Worm (Caenorhabditis elegans): ENCODE results near the gene Y2H9A.6.
A peak's percentile ranks its signal among the peaks of the same experiment; 100 is the strongest.

The Y2H9A.6 gene

DNA sequence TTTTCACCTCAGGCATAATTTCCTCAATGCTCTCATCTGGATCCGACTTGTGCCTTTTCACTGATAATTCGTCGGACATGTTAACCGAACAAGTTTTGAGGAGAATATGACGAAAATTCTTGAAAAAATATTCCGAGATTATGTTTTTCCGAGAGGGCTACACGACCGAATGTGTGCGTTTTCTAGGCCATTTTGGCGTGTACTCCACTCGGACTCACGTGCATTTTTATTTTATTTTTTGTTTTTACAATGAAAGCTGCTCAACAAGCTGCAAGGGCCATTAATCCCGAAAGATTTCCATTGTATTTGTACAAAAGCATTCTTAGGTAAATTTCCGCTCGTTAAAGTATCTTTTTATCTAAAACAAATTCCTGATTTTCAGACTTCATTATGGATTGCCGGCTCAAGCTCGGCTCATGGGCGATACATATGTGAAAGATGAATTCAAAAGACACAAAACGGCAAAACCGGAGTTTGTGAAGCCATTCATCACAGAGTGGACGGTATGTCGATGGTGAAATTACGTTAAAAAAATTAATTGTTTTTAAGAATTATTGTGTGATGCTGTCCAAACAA is 24.6 kb downstream of the Y2H9A.6 start, which contains the start of the genes F25H9.6 and F25H9.7 (continued):
- TF ChIP-seq lim-6 (tag; optimal IDR thresholded peaks at IDR 0.05), result peak; percentile 86
- no peak for TF ChIP-seq T23F11.4 (GFP tag; optimal IDR thresholded peaks at IDR 0.05)
- peak; percentile 80 for TF ChIP-seq F13H6.1 (tag; optimal IDR thresholded peaks at IDR 0.05)
- peak; percentile 91 for TF ChIP-seq zip-5 (tag; optimal IDR thresholded peaks at IDR 0.05)
- no peak for TF ChIP-seq ceh-45 (GFP tag; IDR thresholded peaks at IDR 0.05)
- peak; percentile 88 for TF ChIP-seq rnt-1 (tag; optimal IDR thresholded peaks at IDR 0.05)
- peak; percentile 98 for TF ChIP-seq C08G9.2 (tag; optimal IDR thresholded peaks at IDR 0.05)

DNA sequence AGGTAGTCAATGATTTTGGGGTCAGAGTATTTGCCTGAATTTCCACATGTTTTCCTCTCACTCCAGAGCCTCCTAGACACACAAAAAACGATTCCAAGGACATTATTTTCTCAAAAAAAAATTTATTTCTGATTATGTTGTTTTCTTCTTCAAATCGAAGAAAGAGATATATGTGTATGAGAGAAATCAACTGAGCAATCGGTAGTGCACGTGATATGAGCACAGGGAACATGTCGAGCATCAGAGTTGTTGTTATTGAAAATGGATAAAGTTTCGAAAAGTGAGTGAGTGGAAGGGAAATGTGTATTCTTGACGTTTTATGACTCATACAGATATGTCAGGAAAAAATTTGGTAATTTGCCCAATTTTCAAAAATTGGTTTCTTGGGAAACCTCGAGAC is 28.4 kb downstream of the Y2H9A.6 start:
- TF ChIP-seq pqm-1 (tag; optimal IDR thresholded peaks at IDR 0.05), result no peak
- no peak for TF ChIP-seq pha-2 (tag; optimal IDR thresholded peaks at IDR 0.05)
- no peak for TF ChIP-seq F13H6.1 (tag; optimal IDR thresholded peaks at IDR 0.05)
- no peak for TF ChIP-seq ceh-14 (tag; optimal IDR thresholded peaks at IDR 0.05)
- no peak for TF ChIP-seq eyg-1 (tag; optimal IDR thresholded peaks at IDR 0.05)
- TF ChIP-seq hlh-13 (GFP tag; optimal IDR thresholded peaks at IDR 0.05), result no peak
- no peak for TF ChIP-seq ttx-3 (tag; optimal IDR thresholded peaks at IDR 0.05)
- no peak for TF ChIP-seq fax-1 (tag; optimal IDR thresholded peaks at IDR 0.05)
- TF ChIP-seq T23F11.4 (GFP tag; optimal IDR thresholded peaks at IDR 0.05), result no peak
- TF ChIP-seq ahr-1 (tag; optimal IDR thresholded peaks at IDR 0.05), result no peak
- no peak for TF ChIP-seq nhr-232 (tag; optimal IDR thresholded peaks at IDR 0.05)
- no peak for TF ChIP-seq Y22D7AL.16 (tag; optimal IDR thresholded peaks at IDR 0.05)
- no peak for TF ChIP-seq ceh-9 (tag; optimal IDR thresholded peaks at IDR 0.05)
- TF ChIP-seq mec-3 (tag; optimal IDR thresholded peaks at IDR 0.05; ENCODE audit: borderline replicate concordance), result no peak
- TF ChIP-seq sox-4 (tag; optimal IDR thresholded peaks at IDR 0.05), result no peak
- no peak for TF ChIP-seq unc-3 (GFP tag; conservative IDR thresholded peaks at IDR 0.05)
- no peak for TF ChIP-seq unc-3 (tag; optimal IDR thresholded peaks at IDR 0.05)
- TF ChIP-seq elt-4 (tag; optimal IDR thresholded peaks at IDR 0.05), result no peak
- TF ChIP-seq unc-42 (tag; optimal IDR thresholded peaks at IDR 0.05), result no peak

DNA sequence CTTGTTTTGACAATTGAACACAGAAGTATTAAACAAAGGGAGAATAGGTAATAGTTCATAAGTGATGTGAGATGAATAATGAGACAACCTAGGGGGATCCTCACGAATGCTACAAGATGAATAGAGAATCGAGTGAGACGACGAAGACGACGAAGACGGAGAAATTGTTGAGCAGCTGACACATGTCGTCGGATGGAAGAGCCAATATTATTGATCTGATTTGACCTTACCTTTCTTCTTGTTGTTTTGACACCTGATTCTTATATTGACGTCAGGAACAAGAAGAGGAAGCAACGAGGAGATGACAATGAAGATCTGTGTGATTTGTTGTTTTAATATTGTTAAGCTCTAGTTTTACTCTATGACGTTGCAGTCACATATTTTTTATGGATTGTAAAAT is 29.8 kb downstream of the Y2H9A.6 start, which contains the start of gene T10G3.1:
Gene T10G3.1, minus strand, starts transcription at position 213 of the 400 bp plus-strand sequence.
- TF ChIP-seq unc-55 (GFP tag; optimal IDR thresholded peaks at IDR 0.05), result peak; percentile 76
- TF ChIP-seq tbx-7 (tag; optimal IDR thresholded peaks at IDR 0.05), result no peak

DNA sequence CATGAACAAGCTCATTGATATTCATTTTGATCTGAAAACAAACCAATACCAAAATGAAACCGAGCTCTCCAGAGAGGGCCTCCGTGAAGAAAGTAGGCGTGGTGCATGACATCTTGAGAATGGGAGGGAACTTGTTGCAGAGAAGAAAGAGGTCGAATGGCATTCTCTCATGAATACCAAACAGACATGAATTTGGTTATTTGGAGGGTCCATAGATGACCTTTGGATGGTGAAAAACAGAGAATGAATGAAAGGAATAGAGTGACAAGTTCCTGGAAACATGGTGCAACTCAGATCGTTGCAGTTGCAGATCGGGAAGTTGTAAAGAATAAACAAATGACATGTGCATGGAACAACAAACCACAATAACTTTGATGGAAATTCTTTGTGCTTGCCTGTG is 32.7 kb downstream of the Y2H9A.6 start, which contains the start of gene T10G3.8:
Gene T10G3.8, minus strand, starts transcription at position 101 of the 400 bp plus-strand sequence.
- TF ChIP-seq dmd-4 (tag; optimal IDR thresholded peaks at IDR 0.05; ENCODE audit: borderline replicate concordance) (no peak), hlh-15 (tag; optimal IDR thresholded peaks at IDR 0.05) (no peak), elt-4 (tag; optimal IDR thresholded peaks at IDR 0.05) (no peak), madf-2 (tag; optimal IDR thresholded peaks at IDR 0.05) (no peak), pat-9 (tag; optimal IDR thresholded peaks at IDR 0.05) (no peak), che-1 (tag; optimal IDR thresholded peaks at IDR 0.05) (no peak), K09A11.1 (tag; optimal IDR thresholded peaks at IDR 0.05; ENCODE audit: insufficient read depth) (no peak), ceh-19 (GFP tag; optimal IDR thresholded peaks at IDR 0.05) (no peak)

DNA sequence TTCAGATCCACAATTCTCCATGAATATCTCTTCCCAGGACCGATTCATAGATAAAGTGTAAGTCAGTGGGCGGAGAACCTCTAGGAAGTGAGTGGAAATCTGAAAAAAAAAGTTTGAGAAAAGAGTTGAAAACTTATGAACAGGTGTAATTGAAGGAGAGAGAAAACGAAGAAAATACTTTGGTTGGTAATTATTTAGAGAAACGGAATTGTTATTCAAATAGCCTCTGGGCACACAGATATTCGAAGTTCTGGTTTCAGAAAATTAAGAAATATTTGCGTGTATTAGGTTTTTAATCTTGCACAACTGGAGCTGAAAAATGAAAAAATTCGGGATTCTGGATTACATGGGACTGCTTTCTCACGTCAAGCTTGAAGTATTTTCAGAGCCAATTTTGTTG is 36.1 kb downstream of the Y2H9A.6 start, which contains the start of gene T10G3.2:
Gene T10G3.2, minus strand, starts transcription at position 101 of the 400 bp plus-strand sequence.
- TF ChIP-seq Y22D7AL.16 (tag; optimal IDR thresholded peaks at IDR 0.05) (no peak), dmd-4 (tag; optimal IDR thresholded peaks at IDR 0.05; ENCODE audit: borderline replicate concordance) (no peak), elt-2 (tag; optimal IDR thresholded peaks at IDR 0.05) (no peak), ceh-6 (GFP tag; optimal IDR thresholded peaks at IDR 0.05) (no peak), mec-3 (tag; optimal IDR thresholded peaks at IDR 0.05; ENCODE audit: borderline replicate concordance) (no peak), ets-4 (tag; optimal IDR thresholded peaks at IDR 0.05) (no peak), hlh-30 (tag; optimal IDR thresholded peaks at IDR 0.05; ENCODE audit: insufficient read depth) (no peak), hlh-13 (GFP tag; optimal IDR thresholded peaks at IDR 0.05) (no peak), dve-1 (tag; optimal IDR thresholded peaks at IDR 0.05) (no peak), ref-2 (tag; optimal IDR thresholded peaks at IDR 0.05) (no peak)

All from whole organism, late embryonic.